Fruit fly (Drosophila melanogaster) whole organism, embryonic: ENCODE measurements around the gene CG5968.

ENCODE experiments used
- Adf1 ChIP-seq: fragments of 200-800 bp; sonication (Bioruptor generic); IDR thresholded peaks from 2 replicates; pipeline ENCODE4 v1.3.6; 2022; ENCODE audit warnings: missing biosample characterization, missing genetic modification characterization
- Atf6 ChIP-seq: fragments of 200-800 bp; sonication (Bioruptor generic); IDR thresholded peaks from 2 replicates; pipeline ENCODE4 v1.3.6; 2022; ENCODE audit warnings: missing biosample characterization, missing genetic modification characterization
- B-H2 ChIP-seq: fragments of 200-800 bp; sonication (Bioruptor generic); optimal IDR thresholded peaks from 2 replicates; lab custom pipeline; 2018; ENCODE audit warnings: missing biosample characterization, mild to moderate bottlenecking, missing genetic modification characterization
- CG10321 ChIP-seq: fragments of 200-800 bp; sonication (Bioruptor generic); IDR thresholded peaks from 2 replicates; pipeline ENCODE4 v1.3.6; 2022; ENCODE audit warnings: missing biosample characterization, missing genetic modification characterization
- CG10543 ChIP-seq: fragments of 200-800 bp; sonication (Bioruptor generic); optimal IDR thresholded peaks from 3 replicates; lab custom pipeline; 2017; ENCODE audit warnings: missing biosample characterization, mild to moderate bottlenecking, missing genetic modification characterization, moderate library complexity
- CG11456 ChIP-seq: fragments of 200-800 bp; sonication (Bioruptor generic); IDR thresholded peaks from 3 replicates; pipeline ENCODE4 v1.3.6; 2022; ENCODE audit warnings: missing biosample characterization, missing genetic modification characterization
- CG12769 ChIP-seq: fragments of 200-800 bp; sonication (Bioruptor generic); optimal IDR thresholded peaks from 2 replicates; lab custom pipeline; 2019; ENCODE audit warnings: missing biosample characterization, mild to moderate bottlenecking, missing genetic modification characterization, moderate library complexity
- CG13296 ChIP-seq: fragments of 200-800 bp; sonication (Bioruptor generic); optimal IDR thresholded peaks from 3 replicates; lab custom pipeline; 2018; ENCODE audit warnings: missing biosample characterization, mild to moderate bottlenecking, missing genetic modification characterization
- CG13894 ChIP-seq: fragments of 200-800 bp; sonication (Bioruptor generic); optimal IDR thresholded peaks from 3 replicates; lab custom pipeline; 2018; ENCODE audit warnings: missing biosample characterization, mild to moderate bottlenecking, missing genetic modification characterization, moderate library complexity
- CG18011 ChIP-seq: fragments of 200-800 bp; sonication (Bioruptor generic); optimal IDR thresholded peaks from 2 replicates; lab custom pipeline; 2017; ENCODE audit warnings: missing biosample characterization, missing genetic modification characterization, mild to moderate bottlenecking, moderate library complexity, missing genotype
- CG2712 ChIP-seq: fragments of 200-800 bp; optimal IDR thresholded peaks from 3 replicates; lab custom pipeline; 2019; ENCODE audit warnings: missing biosample characterization, mild to moderate bottlenecking, missing genetic modification characterization, moderate library complexity
- CG32532 ChIP-seq: fragments of 200-800 bp; sonication (Bioruptor generic); IDR thresholded peaks from 2 replicates; pipeline ENCODE4 v1.3.6; 2022; ENCODE audit warnings: missing biosample characterization, missing genetic modification characterization
- CG34376 ChIP-seq: fragments of 200-800 bp; sonication (Bioruptor generic); optimal IDR thresholded peaks from 2 replicates; lab custom pipeline; 2018; ENCODE audit warnings: missing biosample characterization, mild to moderate bottlenecking, missing genetic modification characterization
- CG6272 ChIP-seq: fragments of 200-800 bp; sonication (Bioruptor generic); IDR thresholded peaks from 2 replicates; pipeline ENCODE4 v1.3.6; 2022; ENCODE audit warnings: missing biosample characterization, missing genetic modification characterization
- CG8290 ChIP-seq, 3 experiments: fragments of 200-800 bp; sonication (Bioruptor generic); optimal IDR thresholded peaks; 2 replicates each; lab custom pipeline; 2016 to 2019; ENCODE audit warnings: missing biosample characterization in 3 of 3, missing genetic modification characterization in 3 of 3, mild to moderate bottlenecking in 2 of 3, moderate library complexity in 1 of 3
- D19B ChIP-seq: fragments of 200-800 bp; sonication (Bioruptor generic); optimal IDR thresholded peaks from 2 replicates; lab custom pipeline; 2017; ENCODE audit warnings: missing biosample characterization, mild to moderate bottlenecking, missing genetic modification characterization
- Deaf1 ChIP-seq: fragments of 200-800 bp; optimal IDR thresholded peaks from 3 replicates; lab custom pipeline; 2019; ENCODE audit warnings: missing biosample characterization, mild to moderate bottlenecking, missing genetic modification characterization, moderate library complexity
- Drgx ChIP-seq: fragments of 200-800 bp; sonication (Bioruptor generic); IDR thresholded peaks from 2 replicates; pipeline ENCODE4 v1.3.6; 2022; ENCODE audit warnings: missing biosample characterization, missing genetic modification characterization
- Hey ChIP-seq: fragments of 200-800 bp; sonication (Bioruptor generic); optimal IDR thresholded peaks from 3 replicates; lab custom pipeline; 2018; ENCODE audit warnings: missing biosample characterization, mild to moderate bottlenecking, missing genetic modification characterization
- HmgZ ChIP-seq: fragments of 200-800 bp; sonication (Bioruptor generic); optimal IDR thresholded peaks from 2 replicates; lab custom pipeline; 2018; ENCODE audit warnings: missing biosample characterization, mild to moderate bottlenecking, missing genetic modification characterization
- Med ChIP-seq: fragments of 200-800 bp; sonication (Bioruptor generic); peaks from one replicate; lab custom pipeline; 2016; ENCODE audit warnings: missing biosample characterization, missing genetic modification characterization, mild to moderate bottlenecking, inconsistent platforms, moderate library complexity
- NC2α ChIP-seq: fragments of 200-800 bp; sonication (Bioruptor generic); optimal IDR thresholded peaks from 2 replicates; lab custom pipeline; 2016; ENCODE audit warnings: missing biosample characterization, missing genetic modification characterization
- Ptx1 ChIP-seq: fragments of 200-800 bp; sonication (Bioruptor generic); IDR thresholded peaks from 2 replicates; pipeline ENCODE4 v1.3.6; 2022; ENCODE audit warnings: missing biosample characterization, missing genetic modification characterization
- Rfx ChIP-seq: fragments of 200-800 bp; sonication (Bioruptor generic); IDR thresholded peaks from 2 replicates; pipeline ENCODE4 v1.3.6; 2022; ENCODE audit warnings: missing biosample characterization, missing genetic modification characterization
- Xrp1 ChIP-seq: fragments of 200-800 bp; sonication (Bioruptor generic); IDR thresholded peaks from 2 replicates; pipeline ENCODE4 v1.3.6; 2022; ENCODE audit warnings: missing biosample characterization, missing genetic modification characterization
- YL-1 ChIP-seq: fragments of 200-800 bp; sonication (Bioruptor generic); optimal IDR thresholded peaks from 3 replicates; lab custom pipeline; 2017; ENCODE audit warnings: missing biosample characterization, mild to moderate bottlenecking, missing genetic modification characterization
- chinmo ChIP-seq: fragments of 200-800 bp; sonication (Bioruptor generic); IDR thresholded peaks from 4 replicates; pipeline ENCODE4 v1.3.6; 2022; ENCODE audit warnings: missing biosample characterization, missing genetic modification characterization; ENCODE audit not compliant: partially characterized antibody
- chm ChIP-seq: fragments of 200-800 bp; sonication (Bioruptor generic); IDR thresholded peaks from 2 replicates; pipeline ENCODE4 v1.3.6; 2022; ENCODE audit warnings: missing biosample characterization, missing genetic modification characterization
- dmrt99B ChIP-seq: fragments of 200-800 bp; sonication (Bioruptor generic); optimal IDR thresholded peaks from 2 replicates; lab custom pipeline; 2018; ENCODE audit warnings: missing biosample characterization, mild to moderate bottlenecking, missing genetic modification characterization, moderate library complexity
- emc ChIP-seq: fragments of 200-800 bp; sonication (Bioruptor generic); optimal IDR thresholded peaks from 2 replicates; lab custom pipeline; 2016; ENCODE audit warnings: missing biosample characterization, missing genetic modification characterization
- ems ChIP-seq: fragments of 200-800 bp; sonication (Bioruptor generic); optimal IDR thresholded peaks from 3 replicates; lab custom pipeline; 2016; ENCODE audit warnings: missing biosample characterization, missing genetic modification characterization
- ewg ChIP-seq: fragments of 200-800 bp; sonication (Bioruptor generic); optimal IDR thresholded peaks from 3 replicates; lab custom pipeline; 2017; ENCODE audit warnings: mild to moderate bottlenecking, missing biosample characterization, missing genetic modification reagents, missing genetic modification characterization
- exex ChIP-seq: fragments of 200-800 bp; sonication (Bioruptor generic); optimal IDR thresholded peaks from 4 replicates; lab custom pipeline; 2018; ENCODE audit warnings: missing biosample characterization, mild to moderate bottlenecking, missing genetic modification characterization, moderate library complexity
- gcm ChIP-seq: fragments of 200-800 bp; sonication (Bioruptor generic); optimal IDR thresholded peaks from 2 replicates; lab custom pipeline; 2019; ENCODE audit warnings: missing biosample characterization, mild to moderate bottlenecking, missing genetic modification characterization, moderate library complexity
- gfzf ChIP-seq: fragments of 200-800 bp; sonication (Bioruptor generic); optimal IDR thresholded peaks from 2 replicates; lab custom pipeline; 2016; ENCODE audit warnings: missing biosample characterization, mild to moderate bottlenecking, missing genetic modification characterization, moderate library complexity
- ken ChIP-seq: fragments of 200-800 bp; sonication (Bioruptor generic); IDR thresholded peaks from 3 replicates; pipeline ENCODE4 v1.3.6; 2022; ENCODE audit warnings: missing biosample characterization, missing genetic modification characterization
- lab ChIP-seq: fragments of 200-800 bp; sonication (Bioruptor generic); optimal IDR thresholded peaks from 3 replicates; lab custom pipeline; 2017; ENCODE audit warnings: missing biosample characterization, missing genetic modification characterization, mild to moderate bottlenecking, moderate library complexity, missing genetic modification reagents
- mirr ChIP-seq: fragments of 200-800 bp; sonication (Bioruptor generic); optimal IDR thresholded peaks from 3 replicates; lab custom pipeline; 2018; ENCODE audit warnings: missing biosample characterization, mild to moderate bottlenecking, missing genetic modification characterization
- nom ChIP-seq: fragments of 200-800 bp; sonication (Bioruptor generic); optimal IDR thresholded peaks from 2 replicates; lab custom pipeline; 2017; ENCODE audit warnings: missing biosample characterization, missing genetic modification characterization, mild to moderate bottlenecking, moderate library complexity, missing genetic modification reagents
- onecut ChIP-seq: fragments of 200-800 bp; sonication (Bioruptor generic); IDR thresholded peaks from 2 replicates; pipeline ENCODE4 v1.3.6; 2022; ENCODE audit warnings: missing biosample characterization, missing genetic modification characterization
- sd ChIP-seq: fragments of 200-800 bp; sonication (Bioruptor generic); optimal IDR thresholded peaks from 3 replicates; lab custom pipeline; 2018; ENCODE audit warnings: missing biosample characterization, mild to moderate bottlenecking, missing genetic modification characterization, moderate library complexity
- sens ChIP-seq: fragments of 200-800 bp; sonication (Bioruptor generic); peaks from one replicate; lab custom pipeline; 2016; ENCODE audit warnings: missing biosample characterization, missing genetic modification characterization
- stwl ChIP-seq: fragments of 200-800 bp; sonication (Bioruptor generic); optimal IDR thresholded peaks from 3 replicates; lab custom pipeline; 2018; ENCODE audit warnings: missing biosample characterization, mild to moderate bottlenecking, missing genetic modification characterization, moderate library complexity
- sug ChIP-seq: fragments of 200-800 bp; optimal IDR thresholded peaks from 2 replicates; lab custom pipeline; 2019; ENCODE audit warnings: missing biosample characterization, mild to moderate bottlenecking, missing genetic modification characterization, moderate library complexity
- vnd ChIP-seq: fragments of 200-800 bp; sonication (Bioruptor generic); IDR thresholded peaks from 3 replicates; pipeline ENCODE4 v1.3.6; 2022; ENCODE audit warnings: missing biosample characterization, missing genetic modification characterization; ENCODE audit not compliant: partially characterized antibody
- zen ChIP-seq: fragments of 200-800 bp; sonication (Bioruptor generic); optimal IDR thresholded peaks from 3 replicates; lab custom pipeline; 2018; ENCODE audit warnings: missing biosample characterization, mild to moderate bottlenecking, missing genetic modification characterization, moderate library complexity

Gene CG5968

dm6 chr2L:16529485-16530413 is 20.0 kb downstream of the CG5968 start:
- peak; percentile 21 for TF ChIP-seq CG34376 (GFP tag; lab: Kevin White, UChicago)
- no peak for TF ChIP-seq stwl
- no peak for TF ChIP-seq YL-1 (GFP tag; lab: Kevin White, UChicago)
- peak; percentile 0 for TF ChIP-seq CG13296
- peak; percentile 45; the same call in 1 of the 2 replicates for TF ChIP-seq chm
- TF ChIP-seq CG6272 (GFP tag; lab: Robert Waterston, UW), result 0 out of 2 replicates have a peak, but pooled peaks have one; percentile 13
- peak; percentile 48 for TF ChIP-seq mirr (GFP tag; lab: Kevin White, UChicago)
- peak; percentile 70 for TF ChIP-seq CG2712 (tag; lab: Kevin White, UChicago)
- 0 out of 3 replicates have a peak, but pooled peaks have one; percentile 37 for TF ChIP-seq CG11456 (GFP tag; lab: Robert Waterston, UW)
- TF ChIP-seq HmgZ, result peak; percentile 16
- peak; percentile 54 for TF ChIP-seq sens (GFP tag; lab: Kevin White, UChicago)
- TF ChIP-seq onecut (GFP tag; lab: Robert Waterston, UW), result no peak
- TF ChIP-seq Atf6 (GFP tag; lab: Robert Waterston, UW), result 0 out of 2 replicates have a peak, but pooled peaks have one; percentile 47
- TF ChIP-seq exex (tag; lab: Kevin White, UChicago), result peak; percentile 31
- TF ChIP-seq CG32532 (GFP tag; lab: Robert Waterston, UW), result peak; percentile 33; the same call in 1 of the 2 replicates
- TF ChIP-seq ems (GFP tag; lab: Kevin White, UChicago), result no peak
- no peak for TF ChIP-seq gcm (GFP tag; lab: Kevin White, UChicago)
- TF ChIP-seq nom, result peak; percentile 37
- TF ChIP-seq Xrp1 (GFP tag; lab: Robert Waterston, UW), result peak; percentile 27; the same call in 1 of the 2 replicates
- TF ChIP-seq NC2α (GFP tag; lab: Kevin White, UChicago), result no peak
- TF ChIP-seq sd (tag; lab: Kevin White, UChicago), result peak; percentile 73
- TF ChIP-seq Deaf1 (tag; lab: Kevin White, UChicago), result peak; percentile 13
- 0 out of 3 replicates have a peak, but pooled peaks have one; percentile 28 for TF ChIP-seq vnd (GFP tag; lab: Robert Waterston, UW)
- TF ChIP-seq CG10321 (GFP tag; lab: Robert Waterston, UW), result peak; percentile 54; the same call in 1 of the 2 replicates
- no peak for TF ChIP-seq D19B (GFP tag; lab: Kevin White, UChicago)
- no peak for TF ChIP-seq Ptx1 (GFP tag; lab: Robert Waterston, UW)
- peak; percentile 51; the same call in 1 of the 2 replicates for TF ChIP-seq Adf1 (GFP tag; lab: Robert Waterston, UW)
- peak; percentile 24; the same call in 1 of the 2 replicates for TF ChIP-seq Rfx (GFP tag; lab: Robert Waterston, UW)
- peak; percentile 35 for TF ChIP-seq lab
- TF ChIP-seq Drgx (GFP tag; lab: Robert Waterston, UW), result peak; percentile 33; the same call in 1 of the 2 replicates
- TF ChIP-seq ken (GFP tag; lab: Robert Waterston, UW), result 0 out of 3 replicates have a peak, but pooled peaks have one; percentile 37
- no peak for TF ChIP-seq CG18011 (GFP tag; lab: Kevin White, UChicago)
- TF ChIP-seq emc (GFP tag; lab: Kevin White, UChicago), result no peak
- TF ChIP-seq CG13894 (tag; lab: Kevin White, UChicago), result peak; percentile 28
- peak; percentile 49 for TF ChIP-seq sug
- TF ChIP-seq zen (tag; lab: Kevin White, UChicago), result no peak
- 0 out of 4 replicates have a peak, but pooled peaks have one; percentile 54 for TF ChIP-seq chinmo (GFP tag; lab: Robert Waterston, UW)
- TF ChIP-seq gfzf (GFP tag; lab: Kevin White, UChicago), result no peak
- TF ChIP-seq ewg (GFP tag; lab: Kevin White, UChicago), result no peak
- peak; percentile 27 for TF ChIP-seq Hey (tag; lab: Kevin White, UChicago)
- peak; percentile 40 for TF ChIP-seq CG12769 (tag; lab: Kevin White, UChicago)
- TF ChIP-seq CG10543 (GFP tag; lab: Kevin White, UChicago), result peak; percentile 53
- no peak for TF ChIP-seq CG8290 (GFP tag; optimal IDR thresholded peaks at IDR 0.05; lab: Kevin White, UChicago)
- TF ChIP-seq CG8290 (tag; optimal IDR thresholded peaks at IDR 0.05; lab: Kevin White, UChicago), result peak in 1 of 2 experiments; percentile 54
- peak; percentile 76 for TF ChIP-seq Med (GFP tag; lab: Kevin White, UChicago)
- TF ChIP-seq dmrt99B (tag; lab: Kevin White, UChicago), result no peak
- TF ChIP-seq B-H2 (GFP tag; lab: Kevin White, UChicago), result peak; percentile 46
